Worm (Caenorhabditis elegans) whole organism, early embryonic: Measurements from ENCODE around the gene Y73F4A.3.

Source experiments
- F13C5.2 ChIP-seq: sonication (generic microtip); optimal IDR thresholded peaks from 2 replicates; lab custom pipeline; 2017; ENCODE audit warnings: mild to moderate bottlenecking, missing genetic modification characterization, inconsistent platforms, missing compliant biosample characterization
- ama-1 ChIP-seq: fragments of 150-350 bp; optimal IDR thresholded peaks from 2 replicates; lab custom pipeline; 2014
- ceh-36 ChIP-seq: sonication (generic microtip); optimal IDR thresholded peaks from 2 replicates; lab custom pipeline; 2016; ENCODE audit warnings: missing genetic modification characterization, inconsistent platforms, missing compliant biosample characterization
- ets-7 ChIP-seq: sonication (generic microtip); optimal IDR thresholded peaks from 2 replicates; lab custom pipeline; 2016; ENCODE audit warnings: missing genotype, missing genetic modification characterization, missing compliant biosample characterization
- scrt-1 ChIP-seq: fragments of 200-800 bp; sonication (Bioruptor generic); IDR thresholded peaks from 2 replicates; pipeline ENCODE4 v1.3.6; 2022; ENCODE audit warnings: missing genetic modification characterization, missing compliant biosample characterization
- tbx-11 ChIP-seq: fragments of 200-800 bp; sonication (Bioruptor generic); IDR thresholded peaks from 2 replicates; pipeline ENCODE4 v1.3.6; 2022; ENCODE audit warnings: missing genetic modification characterization, missing compliant biosample characterization

- TF ChIP-seq F13C5.2 (tag; lab: Kevin White, UChicago): no peak
- no peak for TF ChIP-seq ama-1 (lab: Kevin White, UChicago)
- TF ChIP-seq ceh-36: no peak
- no peak for TF ChIP-seq scrt-1 (GFP tag; lab: Robert Waterston, UW)
- no peak for TF ChIP-seq tbx-11 (GFP tag; lab: Robert Waterston, UW)
- no peak for TF ChIP-seq ets-7 (tag; lab: Kevin White, UChicago)
Observed at ce11 chrIV:9040393-9040792, at the start of gene Y73F4A.3.
